Worm (Caenorhabditis elegans) whole organism, young adult: Measurements from ENCODE around the gene Y69H2.17.

Experiments
- B0035.1 ChIP-seq: sonication (generic microtip); optimal IDR thresholded peaks from 2 replicates; lab custom pipeline; 2016; ENCODE audit warnings: missing genetic modification characterization, mild to moderate bottlenecking, missing compliant biosample characterization, missing genotype, missing genetic modification reagents
- B0336.3 ChIP-seq: fragments of 200-800 bp; sonication (Bioruptor generic); IDR thresholded peaks from 2 replicates; pipeline ENCODE4 v1.3.6; 2022; ENCODE audit warnings: missing genetic modification characterization, missing compliant biosample characterization
- C06A6.2 ChIP-seq: fragments of 200-800 bp; sonication (Bioruptor generic); conservative IDR thresholded peaks from 2 replicates; pipeline ENCODE4 v1.3.6; 2022; ENCODE audit warnings: missing genetic modification characterization, missing compliant biosample characterization
- D2030.7 ChIP-seq: fragments of 200-800 bp; sonication (Bioruptor generic); IDR thresholded peaks from 2 replicates; pipeline ENCODE4 v1.3.6; 2022; ENCODE audit warnings: missing genetic modification reagents, missing genetic modification characterization, missing compliant biosample characterization
- F22D6.2 ChIP-seq: sonication (generic microtip); optimal IDR thresholded peaks from 2 replicates; lab custom pipeline; 2016; ENCODE audit warnings: mild to moderate bottlenecking, missing genetic modification characterization, missing compliant biosample characterization
- F33H1.4 ChIP-seq: fragments of 200-800 bp; sonication (Bioruptor generic); IDR thresholded peaks from 2 replicates; pipeline ENCODE4 v1.3.6; 2022; ENCODE audit warnings: missing genetic modification reagents, missing genetic modification characterization, missing compliant biosample characterization
- F39B2.1 ChIP-seq: fragments of 200-800 bp; sonication (Bioruptor generic); IDR thresholded peaks from 2 replicates; pipeline ENCODE4 v1.3.6; 2022; ENCODE audit warnings: missing genetic modification reagents, missing genetic modification characterization, missing compliant biosample characterization
- F55B11.4 ChIP-seq: sonication (generic microtip); optimal IDR thresholded peaks from 2 replicates; lab custom pipeline; 2016; ENCODE audit warnings: missing compliant biosample characterization, missing genetic modification characterization, borderline replicate concordance; ENCODE audit not compliant: insufficient read depth
- F57A8.1 ChIP-seq: fragments of 200-800 bp; sonication (Bioruptor generic); optimal IDR thresholded peaks from 2 replicates; lab custom pipeline; 2018; ENCODE audit warnings: mild to moderate bottlenecking, missing genetic modification characterization, moderate library complexity, missing compliant biosample characterization
- K11D2.4 ChIP-seq: fragments of 200-800 bp; sonication (Bioruptor generic); IDR thresholded peaks from 2 replicates; pipeline ENCODE4 v1.3.6; 2022; ENCODE audit warnings: missing genetic modification reagents, missing genetic modification characterization, missing compliant biosample characterization
- K12H6.12 ChIP-seq: fragments of 200-800 bp; sonication (Bioruptor generic); optimal IDR thresholded peaks from 2 replicates; lab custom pipeline; 2018; ENCODE audit warnings: mild to moderate bottlenecking, missing genetic modification characterization, missing compliant biosample characterization
- Y56A3A.18 ChIP-seq: fragments of 200-800 bp; sonication (Bioruptor generic); IDR thresholded peaks from 2 replicates; pipeline ENCODE4 v1.3.6; 2022; ENCODE audit warnings: missing genetic modification reagents, missing genetic modification characterization, missing compliant biosample characterization
- ama-1 ChIP-seq, 3 experiments: fragments of 150-350 bp in 1 of 3; sonication (generic microtip) in 2 of 3; optimal IDR thresholded peaks; 2 replicates each; lab custom pipeline; 2014 to 2018; ENCODE audit warnings: missing biosample characterization in 2 of 3, missing genetic modification characterization in 2 of 3, missing genetic modification reagents in 2 of 3
- aptf-3 ChIP-seq: fragments of 200-800 bp; sonication (Bioruptor generic); IDR thresholded peaks from 2 replicates; pipeline ENCODE4 v1.3.6; 2022; ENCODE audit warnings: missing genetic modification characterization, missing compliant biosample characterization
- bed-1 ChIP-seq: fragments of 200-800 bp; sonication (Bioruptor generic); IDR thresholded peaks from 2 replicates; pipeline ENCODE4 v1.3.6; 2022; ENCODE audit warnings: missing genetic modification reagents, missing genetic modification characterization, missing compliant biosample characterization
- bed-2 ChIP-seq: fragments of 200-800 bp; sonication (Bioruptor generic); IDR thresholded peaks from 2 replicates; pipeline ENCODE4 v1.3.6; 2022; ENCODE audit warnings: missing genetic modification reagents, missing genetic modification characterization, missing compliant biosample characterization
- ceh-79 ChIP-seq: sonication (generic microtip); optimal IDR thresholded peaks from 2 replicates; lab custom pipeline; 2017; ENCODE audit warnings: mild to moderate bottlenecking, missing genetic modification characterization, missing compliant biosample characterization
- dox-1 ChIP-seq: fragments of 200-800 bp; sonication (Bioruptor generic); IDR thresholded peaks from 2 replicates; pipeline ENCODE4 v1.3.6; 2022; ENCODE audit warnings: missing genetic modification reagents, missing genetic modification characterization, missing compliant biosample characterization
- dpl-1 ChIP-seq: fragments of 150-350 bp; optimal IDR thresholded peaks from 2 replicates; lab custom pipeline; 2014; ENCODE audit warnings: missing biosample characterization, missing genetic modification reagents, missing genetic modification characterization
- egl-44 ChIP-seq: fragments of 200-800 bp; sonication (Bioruptor generic); IDR thresholded peaks from 2 replicates; pipeline ENCODE4 v1.3.6; 2022; ENCODE audit warnings: missing genetic modification reagents, missing genetic modification characterization, missing compliant biosample characterization
- egrh-3 ChIP-seq: fragments of 200-800 bp; sonication (Bioruptor generic); IDR thresholded peaks from 2 replicates; pipeline ENCODE4 v1.3.6; 2022; ENCODE audit warnings: missing genetic modification reagents, missing genetic modification characterization, missing compliant biosample characterization
- gei-17 ChIP-seq: fragments of 200-800 bp; sonication (Bioruptor generic); optimal IDR thresholded peaks from 2 replicates; lab custom pipeline; 2018; ENCODE audit warnings: mild to moderate bottlenecking, missing genetic modification characterization, missing compliant biosample characterization
- hlh-26 ChIP-seq: fragments of 200-800 bp; sonication (Bioruptor generic); conservative IDR thresholded peaks from 2 replicates; pipeline ENCODE4 v1.3.6; 2022; ENCODE audit warnings: missing genetic modification reagents, missing genetic modification characterization, missing compliant biosample characterization
- let-607 ChIP-seq, 2 experiments: fragments of 200-800 bp in 1 of 2; sonication (Bioruptor generic) in 1 of 2; sonication (generic microtip) in 1 of 2; optimal IDR thresholded peaks; 2 replicates each; lab custom pipeline; 2016 to 2018; ENCODE audit warnings: mild to moderate bottlenecking in 2 of 2, missing compliant biosample characterization in 2 of 2, missing genetic modification characterization in 2 of 2, moderate library complexity in 2 of 2, missing genotype in 1 of 2
- lin-26 ChIP-seq: fragments of 200-800 bp; sonication (Bioruptor generic); IDR thresholded peaks from 2 replicates; pipeline ENCODE4 v1.3.6; 2022; ENCODE audit warnings: missing genetic modification reagents, missing genetic modification characterization, missing compliant biosample characterization
- lin-40 ChIP-seq: sonication (generic microtip); optimal IDR thresholded peaks from 2 replicates; lab custom pipeline; 2016; ENCODE audit warnings: missing genetic modification characterization, mild to moderate bottlenecking, missing compliant biosample characterization, missing genotype, missing genetic modification reagents
- madf-3 ChIP-seq: fragments of 200-800 bp; sonication (Bioruptor generic); IDR thresholded peaks from 2 replicates; pipeline ENCODE4 v1.3.6; 2022; ENCODE audit warnings: missing genetic modification reagents, missing genetic modification characterization, missing compliant biosample characterization
- madf-6 ChIP-seq: fragments of 200-800 bp; sonication (Bioruptor generic); IDR thresholded peaks from 2 replicates; pipeline ENCODE4 v1.3.6; 2022; ENCODE audit warnings: missing genetic modification reagents, missing genetic modification characterization, missing compliant biosample characterization
- mcd-1 ChIP-seq: fragments of 200-800 bp; sonication (Bioruptor generic); IDR thresholded peaks from 2 replicates; pipeline ENCODE4 v1.3.6; 2022; ENCODE audit warnings: missing genetic modification reagents, missing genetic modification characterization, missing compliant biosample characterization
- nfya-2 ChIP-seq: fragments of 200-800 bp; sonication (Bioruptor generic); IDR thresholded peaks from 2 replicates; pipeline ENCODE4 v1.3.6; 2022; ENCODE audit warnings: missing genetic modification reagents, missing genetic modification characterization, missing compliant biosample characterization
- nfyb-1 ChIP-seq: fragments of 200-800 bp; sonication (Bioruptor generic); IDR thresholded peaks from 2 replicates; pipeline ENCODE4 v1.3.6; 2022; ENCODE audit warnings: missing genetic modification reagents, missing genetic modification characterization, missing compliant biosample characterization
- nhr-80 ChIP-seq: sonication (generic microtip); optimal IDR thresholded peaks from 2 replicates; lab custom pipeline; 2016; ENCODE audit warnings: missing genetic modification characterization, missing compliant biosample characterization
- pbrm-1 ChIP-seq: fragments of 200-800 bp; sonication (Bioruptor generic); IDR thresholded peaks from 2 replicates; pipeline ENCODE4 v1.3.6; 2022; ENCODE audit warnings: missing genetic modification reagents, missing genetic modification characterization, missing compliant biosample characterization
- snpc-1.1 ChIP-seq: sonication (generic microtip); optimal IDR thresholded peaks from 2 replicates; lab custom pipeline; 2017; ENCODE audit warnings: missing genetic modification characterization, mild to moderate bottlenecking, missing compliant biosample characterization, antibody characterized with exemption, moderate library complexity, missing genotype, missing genetic modification reagents; ENCODE audit not compliant: insufficient read depth
- snpc-3.4 ChIP-seq: sonication (generic microtip); optimal IDR thresholded peaks from 2 replicates; lab custom pipeline; 2017; ENCODE audit warnings: missing genetic modification characterization, mild to moderate bottlenecking, missing compliant biosample characterization, antibody characterized with exemption, moderate library complexity, missing genotype, missing genetic modification reagents
- somi-1 ChIP-seq: fragments of 200-800 bp; sonication (Bioruptor generic); optimal IDR thresholded peaks from 2 replicates; lab custom pipeline; 2018; ENCODE audit warnings: mild to moderate bottlenecking, missing genetic modification characterization, missing compliant biosample characterization
- unc-62 ChIP-seq: fragments of 150-350 bp; optimal IDR thresholded peaks from 2 replicates; lab custom pipeline; 2014; ENCODE audit warnings: missing biosample characterization, missing genetic modification reagents, missing genetic modification characterization
- zfh-2 ChIP-seq: fragments of 200-800 bp; sonication (Bioruptor generic); conservative IDR thresholded peaks from 2 replicates; pipeline ENCODE4 v1.3.6; 2022; ENCODE audit warnings: missing genetic modification reagents, missing genetic modification characterization, missing compliant biosample characterization
- zim-3 ChIP-seq: sonication (generic microtip); optimal IDR thresholded peaks from 2 replicates; lab custom pipeline; 2017; ENCODE audit warnings: mild to moderate bottlenecking, missing genetic modification characterization, moderate library complexity, missing compliant biosample characterization
- ztf-22 ChIP-seq: fragments of 200-800 bp; sonication (Bioruptor generic); optimal IDR thresholded peaks from 2 replicates; lab custom pipeline; 2018; ENCODE audit warnings: mild to moderate bottlenecking, missing genetic modification characterization, moderate library complexity, missing compliant biosample characterization
- ztf-3 ChIP-seq: fragments of 200-800 bp; sonication (Bioruptor generic); optimal IDR thresholded peaks from 2 replicates; lab custom pipeline; 2018; ENCODE audit warnings: mild to moderate bottlenecking, missing genetic modification characterization, missing compliant biosample characterization
- ztf-6 ChIP-seq: fragments of 200-800 bp; sonication (Bioruptor generic); IDR thresholded peaks from 2 replicates; pipeline ENCODE4 v1.3.6; 2022; ENCODE audit warnings: missing genetic modification reagents, missing genetic modification characterization, missing compliant biosample characterization

Y69H2.17 gene

ce11 chrV:18638367-18638873, 46.3 kb upstream of the Y69H2.17 start, which contains the start of gene col-42 (continued):
- TF ChIP-seq gei-17 (no peak), snpc-3.4 (tag; lab: Kevin White, UChicago) (no peak), C06A6.2 (no peak), snpc-1.1 (tag; lab: Kevin White, UChicago) (no peak), ama-1 (optimal IDR thresholded peaks at IDR 0.05; lab: Kevin White, UChicago) (peak; percentile 74), ama-1 (GFP tag; optimal IDR thresholded peaks at IDR 0.05; lab: Kevin White, UChicago) (no peak), ceh-79 (tag; lab: Kevin White, UChicago) (no peak), zim-3 (tag; lab: Kevin White, UChicago) (peak; percentile 67), B0336.3 (GFP tag; lab: Robert Waterston, UW) (no peak), madf-3 (GFP tag; lab: Robert Waterston, UW) (no peak), ztf-6 (GFP tag; lab: Robert Waterston, UW) (no peak), unc-62 (GFP tag; lab: Kevin White, UChicago) (no peak), K12H6.12 (tag; lab: Kevin White, UChicago) (peak; percentile 31), somi-1 (no peak), K11D2.4 (GFP tag; lab: Robert Waterston, UW) (no peak), Y56A3A.18 (no peak), nfyb-1 (GFP tag; lab: Robert Waterston, UW) (0 out of 2 replicates have a peak, but pooled peaks have one; percentile 8), ztf-22 (GFP tag; lab: Kevin White, UChicago) (no peak), let-607 (tag; optimal IDR thresholded peaks at IDR 0.05; lab: Kevin White, UChicago) (no peak)

DNA sequence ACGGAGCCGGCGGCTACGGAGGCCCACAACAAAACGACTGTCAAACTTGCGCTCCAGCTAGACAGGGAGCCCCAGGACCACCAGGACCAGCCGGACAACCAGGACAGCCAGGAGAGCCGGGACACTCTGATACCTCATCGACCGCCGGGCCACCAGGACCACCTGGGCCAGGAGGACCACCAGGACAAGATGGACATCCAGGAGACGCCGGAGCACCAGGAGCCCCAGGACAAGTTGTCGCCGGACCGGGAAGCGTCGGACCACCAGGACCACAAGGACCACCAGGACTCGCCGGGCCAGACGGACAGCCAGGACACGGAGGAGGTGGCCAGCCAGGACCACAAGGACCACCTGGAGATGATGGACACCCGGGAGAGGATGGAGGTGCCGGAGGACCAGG, 45.7 kb upstream of the Y69H2.17 start:
- TF ChIP-seq dox-1 = peak; percentile 23; the same call in 1 of the 2 replicates
- 0 out of 2 replicates have a peak, but pooled peaks have one; percentile 14 for TF ChIP-seq K11D2.4 (GFP tag; lab: Robert Waterston, UW)
- no peak for TF ChIP-seq F55B11.4 (tag; lab: Kevin White, UChicago)
- no peak for TF ChIP-seq nfyb-1 (GFP tag; lab: Robert Waterston, UW)
- no peak for TF ChIP-seq snpc-3.4 (tag; lab: Kevin White, UChicago)
- peak; percentile 96 for TF ChIP-seq egrh-3 (GFP tag; lab: Robert Waterston, UW)
- TF ChIP-seq lin-26 = 0 out of 2 replicates have a peak, but pooled peaks have one; percentile 75
- no peak for TF ChIP-seq aptf-3 (GFP tag; lab: Robert Waterston, UW)
- TF ChIP-seq zfh-2 = peak; percentile 93
- TF ChIP-seq ama-1 (optimal IDR thresholded peaks at IDR 0.05; lab: Kevin White, UChicago) = no peak
- TF ChIP-seq ama-1 (GFP tag; optimal IDR thresholded peaks at IDR 0.05; lab: Kevin White, UChicago) = no peak
- no peak for TF ChIP-seq pbrm-1 (GFP tag; lab: Robert Waterston, UW)
- TF ChIP-seq F33H1.4 (GFP tag; lab: Robert Waterston, UW) = no peak
- TF ChIP-seq mcd-1 (GFP tag; lab: Robert Waterston, UW) = peak; percentile 27; the same call in 1 of the 2 replicates
- no peak for TF ChIP-seq bed-1 (GFP tag; lab: Robert Waterston, UW)
- TF ChIP-seq, all 124 proteins: peak for 6

- TF ChIP-seq F22D6.2 (tag; lab: Kevin White, UChicago) = no peak
- TF ChIP-seq D2030.7 (GFP tag; lab: Robert Waterston, UW) = no peak
- TF ChIP-seq F57A8.1 = no peak
- peak; percentile 67 for TF ChIP-seq ama-1 (optimal IDR thresholded peaks at IDR 0.05; lab: Kevin White, UChicago)
- peak in 1 of 2 experiments; percentile 13 for TF ChIP-seq ama-1 (GFP tag; optimal IDR thresholded peaks at IDR 0.05; lab: Kevin White, UChicago)
- no peak for TF ChIP-seq nhr-80 (tag; lab: Kevin White, UChicago)
- TF ChIP-seq dpl-1 (GFP tag; lab: Kevin White, UChicago) = no peak
- TF ChIP-seq ztf-3 (GFP tag; lab: Kevin White, UChicago) = no peak
- no peak for TF ChIP-seq nfya-2 (GFP tag; lab: Robert Waterston, UW)
- TF ChIP-seq hlh-26 (GFP tag; lab: Robert Waterston, UW) = no peak
- TF ChIP-seq bed-2 (GFP tag; lab: Robert Waterston, UW) = no peak
- no peak for TF ChIP-seq madf-6 (GFP tag; lab: Robert Waterston, UW)
- TF ChIP-seq egl-44 = no peak
- no peak for TF ChIP-seq aptf-3 (GFP tag; lab: Robert Waterston, UW)
- TF ChIP-seq mcd-1 (GFP tag; lab: Robert Waterston, UW) = no peak
- TF ChIP-seq lin-40 = peak; percentile 42
- TF ChIP-seq B0035.1 = no peak
- peak; percentile 95 for TF ChIP-seq bed-1 (GFP tag; lab: Robert Waterston, UW)
- 0 out of 2 replicates have a peak, but pooled peaks have one; percentile 16 for TF ChIP-seq F39B2.1 (GFP tag; lab: Robert Waterston, UW)
Observed at ce11 chrV:18639601-18640354, 45.0 kb upstream of the Y69H2.17 start, which contains the start of gene egas-1. egas-1 (plus strand) TSS chrV:18640304.
